Worm (Caenorhabditis elegans): ENCODE results near the gene srh-42.

DNA sequence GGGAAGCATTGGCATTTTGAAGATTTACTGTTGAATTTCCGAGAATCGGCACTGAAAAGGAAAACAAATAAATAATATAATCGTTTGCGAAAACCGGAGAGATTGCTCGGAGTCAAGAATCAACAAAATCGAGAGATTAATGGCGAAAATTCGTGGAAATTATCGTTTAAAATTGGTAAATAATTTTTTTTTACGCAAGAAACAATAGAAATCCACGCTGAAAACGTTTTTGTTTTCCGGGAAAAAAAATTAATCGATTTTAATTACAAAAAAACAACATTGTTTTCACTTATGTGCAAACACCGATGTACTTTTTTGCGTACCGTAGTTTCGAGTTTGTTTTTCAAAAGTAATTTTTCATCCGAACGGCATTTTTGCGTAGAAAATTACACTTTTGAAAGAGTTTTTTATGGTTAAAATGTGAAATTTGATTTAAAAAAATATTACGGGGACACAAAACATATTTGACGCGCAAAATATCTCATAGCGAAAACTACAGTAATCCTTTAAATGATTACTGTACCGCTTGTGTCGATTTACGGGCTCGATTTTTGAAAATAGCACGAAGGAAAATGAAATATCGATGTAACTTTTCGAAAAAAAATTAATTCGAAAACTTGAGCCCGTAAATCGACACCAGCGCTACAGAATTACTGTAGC is 22.0 kb upstream of the srh-42 start, which contains the start of gene ctl-3:
- TF ChIP-seq him-1 (tag; optimal IDR thresholded peaks at IDR 0.05) (no peak), W03F9.2 (tag; optimal IDR thresholded peaks at IDR 0.05) (no peak)
